Fruit fly (Drosophila melanogaster) whole organism, prepupa: ENCODE data around the gene yps.

Experiments used
- CG10669 ChIP-seq: fragments of 200-800 bp; sonication (Bioruptor generic); optimal IDR thresholded peaks from 3 replicates; lab custom pipeline; 2018; ENCODE audit warnings: missing biosample characterization, mild to moderate bottlenecking, missing genetic modification characterization, moderate library complexity
- CG11762 ChIP-seq: fragments of 200-800 bp; sonication (Bioruptor generic); optimal IDR thresholded peaks from 3 replicates; lab custom pipeline; 2016; ENCODE audit warnings: missing biosample characterization, missing genetic modification characterization; ENCODE audit not compliant: insufficient read depth
- CG11902 ChIP-seq: fragments of 200-800 bp; sonication (Bioruptor generic); optimal IDR thresholded peaks from 3 replicates; lab custom pipeline; 2016; ENCODE audit warnings: missing biosample characterization, missing genetic modification characterization
- CG15336 ChIP-seq: fragments of 200-800 bp; sonication (Bioruptor generic); IDR thresholded peaks from 2 replicates; pipeline ENCODE4 v1.3.6; 2022; ENCODE audit warnings: missing biosample characterization, missing genetic modification characterization
- CG1621 ChIP-seq: fragments of 200-800 bp; sonication (Bioruptor generic); optimal IDR thresholded peaks from 3 replicates; lab custom pipeline; 2018; ENCODE audit warnings: missing biosample characterization, mild to moderate bottlenecking, missing genetic modification characterization
- CG16779 ChIP-seq: fragments of 200-800 bp; sonication (Bioruptor generic); optimal IDR thresholded peaks from 3 replicates; lab custom pipeline; 2017; ENCODE audit warnings: missing biosample characterization, mild to moderate bottlenecking, missing genetic modification characterization
- CG3032 ChIP-seq: fragments of 200-800 bp; optimal IDR thresholded peaks from 2 replicates; lab custom pipeline; 2019; ENCODE audit warnings: missing biosample characterization, mild to moderate bottlenecking, missing genetic modification characterization, moderate library complexity
- CG31627 ChIP-seq: fragments of 200-800 bp; sonication (Bioruptor generic); optimal IDR thresholded peaks from 3 replicates; lab custom pipeline; 2016; ENCODE audit warnings: missing biosample characterization, missing genetic modification characterization
- CG32006 ChIP-seq: fragments of 200-800 bp; sonication (Bioruptor generic); optimal IDR thresholded peaks from 3 replicates; lab custom pipeline; 2017; ENCODE audit warnings: missing biosample characterization, mild to moderate bottlenecking, missing genetic modification characterization
- CG34406 ChIP-seq: fragments of 200-800 bp; sonication (Bioruptor generic); optimal IDR thresholded peaks from 3 replicates; lab custom pipeline; 2016; ENCODE audit warnings: missing biosample characterization, missing genetic modification characterization
- CG3919 ChIP-seq: fragments of 200-800 bp; sonication (Bioruptor generic); optimal IDR thresholded peaks from 3 replicates; lab custom pipeline; 2016; ENCODE audit warnings: missing biosample characterization, missing genetic modification characterization
- CG4318 ChIP-seq: fragments of 200-800 bp; sonication (Bioruptor generic); optimal IDR thresholded peaks from 3 replicates; lab custom pipeline; 2017; ENCODE audit warnings: missing biosample characterization, mild to moderate bottlenecking, missing genetic modification characterization
- CG6163 ChIP-seq: fragments of 200-800 bp; sonication (Bioruptor generic); IDR thresholded peaks from 3 replicates; pipeline ENCODE4 v1.3.6; 2022; ENCODE audit warnings: missing biosample characterization, missing genetic modification characterization
- CG6792 ChIP-seq: fragments of 200-800 bp; sonication (Bioruptor generic); optimal IDR thresholded peaks from 3 replicates; lab custom pipeline; 2016; ENCODE audit warnings: missing biosample characterization, missing genetic modification characterization
- CG6808 ChIP-seq: fragments of 200-800 bp; sonication (Bioruptor generic); optimal IDR thresholded peaks from 3 replicates; lab custom pipeline; 2017; ENCODE audit warnings: missing biosample characterization, missing genetic modification characterization, mild to moderate bottlenecking, moderate library complexity, missing genetic modification reagents
- CG6854 ChIP-seq: fragments of 200-800 bp; sonication (Bioruptor generic); optimal IDR thresholded peaks from 2 replicates; lab custom pipeline; 2017; ENCODE audit warnings: missing biosample characterization, mild to moderate bottlenecking, missing genetic modification characterization
- CG8119 ChIP-seq: fragments of 200-800 bp; sonication (Bioruptor generic); IDR thresholded peaks from 3 replicates; pipeline ENCODE4 v1.3.6; 2022; ENCODE audit warnings: missing biosample characterization, missing genetic modification characterization
- CG8319 ChIP-seq: fragments of 200-800 bp; sonication (Bioruptor generic); optimal IDR thresholded peaks from 3 replicates; lab custom pipeline; 2016; ENCODE audit warnings: missing biosample characterization, missing genetic modification characterization
- CG8632 ChIP-seq: fragments of 200-800 bp; sonication (Bioruptor generic); optimal IDR thresholded peaks from 3 replicates; lab custom pipeline; 2016; ENCODE audit warnings: missing biosample characterization, missing genetic modification characterization
- Eip78C ChIP-seq: fragments of 200-800 bp; sonication (Bioruptor generic); peaks from one replicate; lab custom pipeline; 2016; ENCODE audit warnings: missing biosample characterization, missing genetic modification characterization
- Eip93F ChIP-seq: fragments of 200-800 bp; sonication (Bioruptor generic); optimal IDR thresholded peaks from 2 replicates; lab custom pipeline; 2016; ENCODE audit warnings: missing biosample characterization, mild to moderate bottlenecking, missing genetic modification characterization
- Ets96B ChIP-seq: fragments of 200-800 bp; optimal IDR thresholded peaks from 2 replicates; lab custom pipeline; 2019; ENCODE audit warnings: missing biosample characterization, mild to moderate bottlenecking, missing genetic modification characterization, moderate library complexity
- Gug ChIP-seq: fragments of 200-800 bp; sonication (Bioruptor generic); IDR thresholded peaks from 2 replicates; pipeline ENCODE4 v1.3.6; 2022; ENCODE audit warnings: missing biosample characterization, missing genetic modification characterization
- Lpt ChIP-seq: fragments of 200-800 bp; sonication (Bioruptor generic); optimal IDR thresholded peaks from 3 replicates; lab custom pipeline; 2016; ENCODE audit warnings: missing biosample characterization, missing genetic modification characterization
- Met ChIP-seq: fragments of 200-800 bp; sonication (Bioruptor generic); optimal IDR thresholded peaks from 3 replicates; lab custom pipeline; 2016; ENCODE audit warnings: missing biosample characterization, missing genetic modification characterization
- OdsH ChIP-seq: fragments of 200-800 bp; sonication (Bioruptor generic); optimal IDR thresholded peaks from 3 replicates; lab custom pipeline; 2016; ENCODE audit warnings: missing biosample characterization, missing genetic modification characterization
- Smox ChIP-seq: fragments of 200-800 bp; sonication (Bioruptor generic); optimal IDR thresholded peaks from 3 replicates; lab custom pipeline; 2016; ENCODE audit warnings: missing biosample characterization, missing genetic modification characterization
- Sox14 ChIP-seq: fragments of 200-800 bp; sonication (Bioruptor generic); optimal IDR thresholded peaks from 3 replicates; lab custom pipeline; 2016; ENCODE audit warnings: missing biosample characterization, missing genetic modification characterization
- Sox15 ChIP-seq: fragments of 200-800 bp; sonication (Bioruptor generic); optimal IDR thresholded peaks from 3 replicates; lab custom pipeline; 2016; ENCODE audit warnings: missing biosample characterization, missing genetic modification characterization
- achi ChIP-seq: fragments of 200-800 bp; sonication (Bioruptor generic); optimal IDR thresholded peaks from 3 replicates; lab custom pipeline; 2016; ENCODE audit warnings: missing biosample characterization, missing genetic modification characterization
- acj6 ChIP-seq: fragments of 200-800 bp; sonication (Bioruptor generic); optimal IDR thresholded peaks from 3 replicates; lab custom pipeline; 2016; ENCODE audit warnings: missing biosample characterization, missing genetic modification characterization
- dsx ChIP-seq: fragments of 200-800 bp; optimal IDR thresholded peaks from 3 replicates; lab custom pipeline; 2019; ENCODE audit warnings: missing biosample characterization, mild to moderate bottlenecking, missing genetic modification characterization, moderate library complexity; ENCODE audit not compliant: poor library complexity, severe bottlenecking
- eg ChIP-seq: fragments of 200-800 bp; sonication (Bioruptor generic); IDR thresholded peaks from 3 replicates; pipeline ENCODE4 v1.3.6; 2022; ENCODE audit warnings: missing biosample characterization, missing genetic modification characterization
- esn ChIP-seq: fragments of 200-800 bp; sonication (Bioruptor generic); optimal IDR thresholded peaks from 2 replicates; lab custom pipeline; 2016; ENCODE audit warnings: missing biosample characterization, mild to moderate bottlenecking, missing genetic modification characterization, moderate library complexity
- fd59A ChIP-seq: fragments of 200-800 bp; sonication (Bioruptor generic); optimal IDR thresholded peaks from 2 replicates; lab custom pipeline; 2017; ENCODE audit warnings: missing biosample characterization, mild to moderate bottlenecking, missing genetic modification characterization, missing genetic modification reagents
- fd85E ChIP-seq: fragments of 200-800 bp; sonication (Bioruptor generic); optimal IDR thresholded peaks from 3 replicates; lab custom pipeline; 2016; ENCODE audit warnings: missing biosample characterization, missing genetic modification characterization
- fkh ChIP-seq: fragments of 200-800 bp; sonication (Bioruptor generic); optimal IDR thresholded peaks from 3 replicates; lab custom pipeline; 2017; ENCODE audit warnings: missing biosample characterization, mild to moderate bottlenecking, missing genetic modification characterization, moderate library complexity
- net ChIP-seq: fragments of 200-800 bp; sonication (Bioruptor generic); optimal IDR thresholded peaks from 3 replicates; lab custom pipeline; 2016; ENCODE audit warnings: missing biosample characterization, missing genetic modification characterization
- spab ChIP-seq: fragments of 200-800 bp; sonication (Bioruptor generic); optimal IDR thresholded peaks from 2 replicates; lab custom pipeline; 2017; ENCODE audit warnings: missing biosample characterization, mild to moderate bottlenecking, missing genetic modification characterization, missing genetic modification reagents
- ss ChIP-seq, 2 experiments: fragments of 200-800 bp; sonication (Bioruptor generic); optimal IDR thresholded peaks; 2 replicates in 1 of 2; 3 replicates in 1 of 2; lab custom pipeline; 2017 to 2018; ENCODE audit warnings: mild to moderate bottlenecking in 2 of 2, missing biosample characterization in 2 of 2, missing genetic modification characterization in 2 of 2, moderate library complexity in 1 of 2
- svp ChIP-seq: fragments of 200-800 bp; sonication (Bioruptor generic); peaks from one replicate; lab custom pipeline; 2016; ENCODE audit warnings: missing biosample characterization, missing genetic modification characterization
- vri ChIP-seq: fragments of 200-800 bp; sonication (Bioruptor generic); optimal IDR thresholded peaks from 3 replicates; lab custom pipeline; 2016; ENCODE audit warnings: missing biosample characterization, mild to moderate bottlenecking, missing genetic modification characterization

Gene yps

dm6 chr3L:12131918-12132317, 7.0 kb upstream of the yps start, which contains the start of gene DEF8 (continued):
- TF ChIP-seq spab (peak; percentile 63), CG11902 (GFP tag; lab: Kevin White, UChicago) (peak; percentile 49), CG1621 (peak; percentile 55), CG8632 (peak; percentile 77), fkh (GFP tag; lab: Kevin White, UChicago) (no peak), Eip78C (GFP tag; lab: Kevin White, UChicago) (peak; percentile 67), vri (GFP tag; lab: Kevin White, UChicago) (no peak), CG4318 (GFP tag; lab: Kevin White, UChicago) (peak; percentile 58), acj6 (GFP tag; lab: Kevin White, UChicago) (peak; percentile 74), Smox (GFP tag; lab: Kevin White, UChicago) (no peak), Lpt (GFP tag; lab: Kevin White, UChicago) (peak; percentile 68), Met (GFP tag; lab: Kevin White, UChicago) (no peak), achi (GFP tag; lab: Kevin White, UChicago) (peak; percentile 77), CG34406 (GFP tag; lab: Kevin White, UChicago) (peak; percentile 87), CG32006 (GFP tag; lab: Kevin White, UChicago) (peak; percentile 79), Gug (GFP tag; lab: Robert Waterston, UW) (peak; percentile 82), fd59A (peak; percentile 53), CG8319 (GFP tag; lab: Kevin White, UChicago) (peak; percentile 55), CG3032 (tag; lab: Kevin White, UChicago) (peak; percentile 80), CG15336 (GFP tag; lab: Robert Waterston, UW) (peak; percentile 92), CG8119 (peak; percentile 86), CG6792 (peak; percentile 59), OdsH (peak; percentile 74)

DNA sequence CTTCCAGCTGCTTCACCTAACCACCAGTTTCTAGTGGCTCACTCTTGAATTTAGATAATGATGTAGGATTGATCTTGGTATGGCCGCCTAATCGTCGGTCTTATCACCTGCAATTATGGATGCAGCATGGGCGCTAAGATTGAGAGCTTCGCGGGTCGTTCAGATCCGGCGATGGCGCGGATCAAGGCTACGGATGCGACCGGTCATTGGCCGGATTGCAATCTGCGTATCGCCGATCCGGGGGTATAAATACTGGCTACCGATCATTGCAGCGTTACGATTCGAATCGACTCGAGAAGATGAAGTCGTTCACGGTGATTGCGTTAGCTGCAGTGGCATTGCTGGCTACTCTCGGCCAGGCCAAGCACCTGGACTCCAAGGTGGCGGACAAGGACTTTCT, 4.2 kb upstream of the yps start, which contains the start of gene Lsp2:
TSS of gene Lsp2 (plus strand) at position 283 of the 400 bp plus-strand sequence.
- TF ChIP-seq svp (GFP tag; lab: Kevin White, UChicago) (peak; percentile 91), CG1621 (no peak)

DNA sequence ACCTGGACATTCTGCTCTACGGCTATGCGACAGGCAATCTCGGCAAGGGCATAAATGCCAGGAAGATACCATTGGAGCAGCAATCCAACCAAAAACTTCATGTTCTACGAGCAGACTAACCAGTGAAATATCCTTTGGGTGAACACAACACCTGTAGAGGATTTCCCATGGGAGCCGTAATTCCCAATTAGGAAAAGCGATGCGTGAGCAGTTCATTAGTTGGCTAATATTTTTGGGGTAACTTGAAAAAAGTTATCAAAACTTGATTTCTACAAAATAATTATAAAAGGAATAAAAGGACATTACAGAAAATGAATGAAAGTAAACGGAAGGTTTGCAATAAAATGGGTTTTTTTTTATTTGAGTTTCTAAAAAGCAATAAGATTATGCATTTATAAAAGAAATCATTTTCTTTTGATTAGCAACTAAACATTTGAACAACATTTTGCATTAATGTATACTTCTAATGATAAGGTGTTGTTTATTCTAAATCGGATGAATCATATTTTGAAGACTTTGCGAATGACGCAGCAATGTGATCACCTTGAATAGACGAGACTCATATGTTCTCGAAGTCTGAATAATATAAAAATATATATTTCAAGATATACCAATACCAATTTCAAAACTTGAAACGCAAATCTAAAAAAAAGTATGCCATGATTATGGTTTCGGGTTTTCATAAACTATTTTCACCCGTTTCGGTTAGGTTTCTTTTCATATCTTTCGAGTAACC, 2.5 kb upstream of the yps start, which contains the start of the genes Ir68b and CG34241:
TSS of gene Ir68b (minus strand) at position 101 of the 736 bp plus-strand sequence.
TSS of gene CG34241 (plus strand) at position 686 of the 736 bp plus-strand sequence.
- TF ChIP-seq eg, result no peak
- TF ChIP-seq CG11902 (GFP tag; lab: Kevin White, UChicago), result no peak

dm6 chr3L:12124138-12124583, 789 bp downstream of the yps start:
- TF ChIP-seq Ets96B (tag; lab: Kevin White, UChicago) (no peak), esn (GFP tag; lab: Kevin White, UChicago) (no peak), Eip93F (GFP tag; lab: Kevin White, UChicago) (peak; percentile 38), fkh (GFP tag; lab: Kevin White, UChicago) (peak; percentile 95), CG11762 (GFP tag; lab: Kevin White, UChicago) (no peak), CG1621 (peak; percentile 29), CG8119 (0 out of 3 replicates have a peak, but pooled peaks have one; percentile 43), eg (no peak), svp (GFP tag; lab: Kevin White, UChicago) (peak; percentile 60), CG15336 (GFP tag; lab: Robert Waterston, UW) (peak; percentile 54; the same call in 1 of the 2 replicates), Lpt (GFP tag; lab: Kevin White, UChicago) (no peak), CG16779 (tag; lab: Kevin White, UChicago) (peak; percentile 54), Met (GFP tag; lab: Kevin White, UChicago) (no peak), CG34406 (GFP tag; lab: Kevin White, UChicago) (peak; percentile 20), achi (GFP tag; lab: Kevin White, UChicago) (no peak), Eip78C (GFP tag; lab: Kevin White, UChicago) (peak; percentile 45), net (GFP tag; lab: Kevin White, UChicago) (no peak), CG10669 (GFP tag; lab: Kevin White, UChicago) (no peak), dsx (peak; percentile 37), Sox15 (no peak), ss (GFP tag; optimal IDR thresholded peaks at IDR 0.05; lab: Kevin White, UChicago) (peak; percentile 62 to 64), Sox14 (peak; percentile 51), CG6808 (GFP tag; lab: Kevin White, UChicago) (peak; percentile 48), CG3919 (peak; percentile 21), fd59A (no peak), vri (GFP tag; lab: Kevin White, UChicago) (peak; percentile 3), CG6163 (GFP tag; lab: Robert Waterston, UW) (peak; percentile 53; the same call in 2 of the 3 replicates), CG31627 (GFP tag; lab: Kevin White, UChicago) (no peak), CG6854 (GFP tag; lab: Kevin White, UChicago) (peak; percentile 58), fd85E (no peak)
